Worm (Caenorhabditis elegans) whole organism, L1 larva: ENCODE results near the gene lipl-4.

Experiments
- C16A3.4 ChIP-seq: fragments of 150-350 bp; optimal IDR thresholded peaks from 2 replicates; lab custom pipeline; 2014; ENCODE audit warnings: missing biosample characterization, missing genetic modification characterization
- F16B12.6 ChIP-seq: fragments of 150-350 bp; optimal IDR thresholded peaks from 2 replicates; lab custom pipeline; 2014; ENCODE audit warnings: missing biosample characterization, missing genetic modification characterization
- ama-1 ChIP-seq: fragments of 150-350 bp; optimal IDR thresholded peaks from 2 replicates; lab custom pipeline; 2014
- blmp-1 ChIP-seq: fragments of 150-350 bp; optimal IDR thresholded peaks from 2 replicates; lab custom pipeline; 2014; ENCODE audit warnings: missing biosample characterization, missing genetic modification characterization
- ceh-90 ChIP-seq: sonication (generic microtip); optimal IDR thresholded peaks from 2 replicates; lab custom pipeline; 2016; ENCODE audit warnings: missing genetic modification characterization, missing compliant biosample characterization
- ces-1 ChIP-seq: fragments of 150-350 bp; optimal IDR thresholded peaks from 2 replicates; lab custom pipeline; 2014; ENCODE audit warnings: missing biosample characterization, missing genetic modification reagents, missing genetic modification characterization
- dpl-1 ChIP-seq, 3 experiments: fragments of 150-350 bp in 2 of 3; sonication (generic microtip) in 1 of 3; optimal IDR thresholded peaks; 2 replicates each; lab custom pipeline; 2014 to 2017; ENCODE audit warnings: missing biosample characterization in 3 of 3, missing genetic modification characterization in 3 of 3, missing genetic modification reagents in 3 of 3
- efl-1 ChIP-seq, 4 experiments: fragments of 150-350 bp; optimal IDR thresholded peaks in 3 of 4; peaks in 1 of 4; 1 replicate in 1 of 4; 2 replicates in 3 of 4; lab custom pipeline; 2014; ENCODE audit warnings: missing biosample characterization in 2 of 4, missing genetic modification characterization in 2 of 4, missing genetic modification reagents in 2 of 4
- isw-1 ChIP-seq: fragments of 200-800 bp; sonication (Bioruptor generic); IDR thresholded peaks from 2 replicates; pipeline ENCODE4 v1.3.6; 2022; ENCODE audit warnings: missing genetic modification characterization, missing compliant biosample characterization
- lin-14 ChIP-seq: fragments of 200-800 bp; sonication (Bioruptor generic); optimal IDR thresholded peaks from 2 replicates; lab custom pipeline; 2018; ENCODE audit warnings: mild to moderate bottlenecking, missing genetic modification characterization, moderate library complexity, missing compliant biosample characterization
- lin-15B ChIP-seq: fragments of 150-350 bp; sonication (generic microtip); optimal IDR thresholded peaks from 3 replicates; lab custom pipeline; 2014; ENCODE audit warnings: missing biosample characterization, missing genetic modification characterization
- lin-35 ChIP-seq, 2 experiments: fragments of 150-350 bp; optimal IDR thresholded peaks; 2 replicates each; lab custom pipeline; 2014; ENCODE audit warnings: missing biosample characterization in 2 of 2, missing genetic modification characterization in 2 of 2, missing genetic modification reagents in 2 of 2
- lsy-2 ChIP-seq, 2 experiments: fragments of 150-350 bp; optimal IDR thresholded peaks; 2 replicates each; lab custom pipeline; 2014; ENCODE audit warnings: missing biosample characterization in 2 of 2, missing genetic modification characterization in 2 of 2
- mep-1 ChIP-seq: fragments of 150-350 bp; optimal IDR thresholded peaks from 2 replicates; lab custom pipeline; 2014; ENCODE audit warnings: missing biosample characterization, missing genetic modification characterization
- nhr-20 ChIP-seq: sonication (generic microtip); optimal IDR thresholded peaks from 2 replicates; lab custom pipeline; 2016; ENCODE audit warnings: mild to moderate bottlenecking, missing genetic modification characterization, missing compliant biosample characterization
- rnt-1 ChIP-seq: sonication (generic microtip); optimal IDR thresholded peaks from 2 replicates; lab custom pipeline; 2016; ENCODE audit warnings: mild to moderate bottlenecking, missing genetic modification characterization, moderate library complexity, missing compliant biosample characterization
- snu-23 ChIP-seq: sonication (generic microtip); optimal IDR thresholded peaks from 2 replicates; lab custom pipeline; 2016; ENCODE audit warnings: missing genetic modification characterization, missing compliant biosample characterization
- swsn-7 ChIP-seq: sonication (generic microtip); optimal IDR thresholded peaks from 2 replicates; lab custom pipeline; 2016; ENCODE audit warnings: missing genetic modification characterization, missing compliant biosample characterization
- unc-130 ChIP-seq: fragments of 150-350 bp; optimal IDR thresholded peaks from 2 replicates; lab custom pipeline; 2017; ENCODE audit warnings: missing biosample characterization, missing genetic modification characterization, inconsistent platforms
- xbp-1 ChIP-seq: sonication (generic microtip); optimal IDR thresholded peaks from 2 replicates; lab custom pipeline; 2016; ENCODE audit warnings: missing genetic modification characterization, missing compliant biosample characterization
- zag-1 ChIP-seq: fragments of 150-350 bp; optimal IDR thresholded peaks from 2 replicates; lab custom pipeline; 2014; ENCODE audit warnings: missing biosample characterization, missing genetic modification characterization

The lipl-4 gene

DNA sequence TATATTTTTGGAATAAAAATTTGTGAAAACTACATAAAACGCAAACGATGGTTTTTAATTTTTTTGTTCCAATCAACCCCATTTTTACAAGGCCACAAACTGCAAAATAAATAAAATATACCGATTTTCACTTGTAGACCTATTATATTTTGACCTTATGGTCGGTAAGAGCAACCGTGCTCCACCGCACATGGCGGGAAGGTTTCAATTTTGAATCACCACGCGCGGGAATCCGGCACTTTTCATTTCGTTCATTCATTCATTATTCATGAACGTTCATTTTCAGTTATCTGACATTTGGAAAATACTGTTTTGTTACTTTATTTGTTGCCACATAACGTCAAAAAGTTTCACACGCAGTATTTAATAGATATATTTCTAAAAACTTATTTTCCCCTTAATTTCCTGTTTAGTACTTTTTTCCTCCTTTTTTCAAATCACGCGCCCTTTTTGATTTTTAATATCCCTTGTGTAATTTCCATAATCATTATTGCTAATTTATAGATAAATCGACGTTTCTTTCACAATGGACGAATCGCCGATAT is 43.8 kb downstream of the lipl-4 start, which contains the start of gene hcp-1:
Gene hcp-1 (plus strand): TSS at position 495 of the 545 bp plus-strand sequence.
- TF ChIP-seq isw-1 (GFP tag; lab: Robert Waterston, UW) (peak; percentile 3; the same call in 1 of the 2 replicates), F16B12.6 (tag; lab: Kevin White, UChicago) (peak; percentile 29), unc-130 (peak; percentile 36), dpl-1 (GFP tag; optimal IDR thresholded peaks at IDR 0.05; lab: Kevin White, UChicago) (peak; percentile 87 to 91 (median 88)), efl-1 (optimal IDR thresholded peaks at IDR 0.05; lab: Kevin White, UChicago) (peak; percentile 91 to 95), efl-1 (GFP tag; optimal IDR thresholded peaks at IDR 0.05 in 1 of 2; lab: Kevin White, UChicago) (peak; percentile 89 to 99), swsn-7 (tag; lab: Kevin White, UChicago) (peak; percentile 9), nhr-20 (tag; lab: Kevin White, UChicago) (peak; percentile 20), snu-23 (GFP tag; lab: Kevin White, UChicago) (peak; percentile 46), C16A3.4 (tag; lab: Kevin White, UChicago) (peak; percentile 61), lsy-2 (tag; optimal IDR thresholded peaks at IDR 0.05; lab: Kevin White, UChicago) (peak in 1 of 2 experiments; percentile 72), ama-1 (lab: Kevin White, UChicago) (no peak), lin-14 (GFP tag; lab: Kevin White, UChicago) (no peak), lin-35 (GFP tag; optimal IDR thresholded peaks at IDR 0.05; lab: Kevin White, UChicago) (peak; percentile 84 to 95), ces-1 (GFP tag; lab: Kevin White, UChicago) (no peak), zag-1 (tag; lab: Kevin White, UChicago) (no peak), lin-15B (tag; lab: Kevin White, UChicago) (peak; percentile 12), blmp-1 (peak; percentile 83), rnt-1 (tag; lab: Kevin White, UChicago) (peak; percentile 37), ceh-90 (no peak), xbp-1 (peak; percentile 41), mep-1 (peak; percentile 57)
